Worm (Caenorhabditis elegans) whole organism, L4 larva: Measurements from ENCODE around the gene nex-3.

ENCODE experiments used
- F26F4.8 ChIP-seq: fragments of 200-800 bp; sonication (Bioruptor generic); conservative IDR thresholded peaks from 2 replicates; pipeline ENCODE4 v1.3.6; 2022; ENCODE audit warnings: missing genetic modification characterization, missing compliant biosample characterization
- F37D6.2 ChIP-seq: sonication (generic microtip); optimal IDR thresholded peaks from 2 replicates; lab custom pipeline; 2016; ENCODE audit warnings: mild to moderate bottlenecking, missing genetic modification characterization, missing compliant biosample characterization
- T26A8.4 ChIP-seq: fragments of 200-800 bp; sonication (Bioruptor generic); IDR thresholded peaks from 2 replicates; pipeline ENCODE4 v1.3.6; 2022; ENCODE audit warnings: missing genetic modification characterization, missing compliant biosample characterization
- ZK337.2 ChIP-seq: fragments of 200-800 bp; sonication (Bioruptor generic); IDR thresholded peaks from 2 replicates; pipeline ENCODE4 v1.3.6; 2022; ENCODE audit warnings: missing genetic modification reagents, missing genetic modification characterization, missing compliant biosample characterization
- aha-1 ChIP-seq: fragments of 150-350 bp; peaks from one replicate; lab custom pipeline; 2014; ENCODE audit warnings: missing biosample characterization, missing genetic modification characterization
- ama-1 ChIP-seq: fragments of 150-350 bp; optimal IDR thresholded peaks from 2 replicates; lab custom pipeline; 2014; ENCODE audit warnings: inconsistent platforms, mixed read lengths
- ceh-28 ChIP-seq: fragments of 150-350 bp; optimal IDR thresholded peaks from 2 replicates; lab custom pipeline; 2014; ENCODE audit warnings: missing biosample characterization, missing genetic modification reagents, missing genetic modification characterization
- ceh-32 ChIP-seq: sonication (generic microtip); optimal IDR thresholded peaks from 2 replicates; lab custom pipeline; 2016; ENCODE audit warnings: mild to moderate bottlenecking, missing genetic modification characterization, missing compliant biosample characterization; ENCODE audit not compliant: poor library complexity
- ceh-82 ChIP-seq: sonication (generic microtip); optimal IDR thresholded peaks from 2 replicates; lab custom pipeline; 2017; ENCODE audit warnings: missing biosample characterization, missing genetic modification characterization
- daf-12 ChIP-seq: fragments of 150-350 bp; optimal IDR thresholded peaks from 2 replicates; lab custom pipeline; 2014; ENCODE audit warnings: missing biosample characterization, missing genetic modification reagents, missing genetic modification characterization
- dmd-6 ChIP-seq: fragments of 200-800 bp; sonication (Bioruptor generic); IDR thresholded peaks from 2 replicates; pipeline ENCODE4 v1.3.6; 2022; ENCODE audit warnings: missing genetic modification reagents, missing genetic modification characterization, missing compliant biosample characterization
- dmd-8 ChIP-seq: fragments of 200-800 bp; sonication (Bioruptor generic); IDR thresholded peaks from 2 replicates; pipeline ENCODE4 v1.3.6; 2022; ENCODE audit warnings: missing genetic modification characterization, missing compliant biosample characterization
- dpl-1 ChIP-seq: fragments of 150-350 bp; optimal IDR thresholded peaks from 2 replicates; lab custom pipeline; 2014; ENCODE audit warnings: missing biosample characterization, missing genetic modification reagents, missing genetic modification characterization
- egl-27 ChIP-seq: sonication (generic microtip); optimal IDR thresholded peaks from 3 replicates; lab custom pipeline; 2017; ENCODE audit warnings: missing biosample characterization, missing genetic modification reagents, missing genetic modification characterization
- egl-43 ChIP-seq: fragments of 200-800 bp; sonication (Bioruptor generic); IDR thresholded peaks from 2 replicates; pipeline ENCODE4 v1.3.6; 2022; ENCODE audit warnings: missing genetic modification reagents, missing genetic modification characterization, missing compliant biosample characterization
- fkh-10 ChIP-seq: fragments of 150-350 bp; optimal IDR thresholded peaks from 2 replicates; lab custom pipeline; 2014; ENCODE audit warnings: missing biosample characterization, missing genetic modification reagents, missing genetic modification characterization
- fos-1 ChIP-seq: fragments of 150-350 bp; optimal IDR thresholded peaks from 2 replicates; lab custom pipeline; 2014; ENCODE audit warnings: missing biosample characterization, missing genetic modification characterization
- gei-8 ChIP-seq: fragments of 200-800 bp; sonication (Bioruptor generic); optimal IDR thresholded peaks from 2 replicates; lab custom pipeline; 2018; ENCODE audit warnings: mild to moderate bottlenecking, missing genetic modification characterization, missing compliant biosample characterization
- hlh-30 ChIP-seq: sonication (generic microtip); optimal IDR thresholded peaks from 2 replicates; lab custom pipeline; 2017; ENCODE audit warnings: antibody characterized with exemption, mild to moderate bottlenecking, missing genetic modification characterization, missing compliant biosample characterization; ENCODE audit not compliant: insufficient read depth
- hmg-1.1 ChIP-seq: fragments of 200-800 bp; sonication (Bioruptor generic); IDR thresholded peaks from 2 replicates; pipeline ENCODE4 v1.3.6; 2022; ENCODE audit warnings: missing genetic modification reagents, missing genetic modification characterization, missing compliant biosample characterization
- jun-1 ChIP-seq: fragments of 150-350 bp; optimal IDR thresholded peaks from 2 replicates; lab custom pipeline; 2014; ENCODE audit warnings: missing biosample characterization, missing genetic modification reagents, missing genetic modification characterization
- lin-1 ChIP-seq: fragments of 200-800 bp; sonication (Bioruptor generic); IDR thresholded peaks from 2 replicates; pipeline ENCODE4 v1.3.6; 2022; ENCODE audit warnings: missing genetic modification reagents, missing genetic modification characterization, missing compliant biosample characterization
- lin-15B ChIP-seq: fragments of 150-350 bp; sonication (generic microtip); optimal IDR thresholded peaks from 3 replicates; lab custom pipeline; 2014; ENCODE audit warnings: missing biosample characterization, missing genetic modification characterization
- lin-38 ChIP-seq: fragments of 200-800 bp; sonication (Bioruptor generic); IDR thresholded peaks from 2 replicates; pipeline ENCODE4 v1.3.6; 2022; ENCODE audit warnings: missing genetic modification reagents, missing genetic modification characterization, missing compliant biosample characterization
- lsy-2 ChIP-seq, 2 experiments: fragments of 150-350 bp in 1 of 2; sonication (generic microtip) in 1 of 2; optimal IDR thresholded peaks; 2 replicates each; lab custom pipeline; 2014 to 2017; ENCODE audit warnings: missing biosample characterization in 2 of 2, missing genetic modification characterization in 2 of 2
- nhr-111 ChIP-seq: fragments of 200-800 bp; sonication (Bioruptor generic); optimal IDR thresholded peaks from 2 replicates; lab custom pipeline; 2018; ENCODE audit warnings: mild to moderate bottlenecking, missing genetic modification characterization, missing compliant biosample characterization
- nhr-25 ChIP-seq: sonication (generic microtip); optimal IDR thresholded peaks from 2 replicates; lab custom pipeline; 2017; ENCODE audit warnings: missing genetic modification characterization, mild to moderate bottlenecking, missing compliant biosample characterization, antibody characterized with exemption, moderate library complexity, borderline replicate concordance; ENCODE audit not compliant: insufficient read depth
- nhr-42 ChIP-seq: fragments of 200-800 bp; sonication (Bioruptor generic); IDR thresholded peaks from 2 replicates; pipeline ENCODE4 v1.3.6; 2022; ENCODE audit warnings: missing genetic modification characterization, missing compliant biosample characterization
- nhr-48 ChIP-seq: sonication (generic microtip); optimal IDR thresholded peaks from 2 replicates; lab custom pipeline; 2016; ENCODE audit warnings: mild to moderate bottlenecking, missing genetic modification characterization, missing compliant biosample characterization
- nhr-6 ChIP-seq: fragments of 150-350 bp; optimal IDR thresholded peaks from 2 replicates; lab custom pipeline; 2014; ENCODE audit warnings: missing biosample characterization, missing genetic modification characterization
- nhr-76 ChIP-seq: fragments of 150-350 bp; optimal IDR thresholded peaks from 2 replicates; lab custom pipeline; 2014; ENCODE audit warnings: missing biosample characterization, missing genetic modification characterization
- nhr-77 ChIP-seq: fragments of 150-350 bp; optimal IDR thresholded peaks from 2 replicates; lab custom pipeline; 2014; ENCODE audit warnings: missing biosample characterization, missing genetic modification characterization
- pha-4 ChIP-seq, 2 experiments: fragments of 150-350 bp in 1 of 2; fragments of 200-800 bp in 1 of 2; sonication (Bioruptor generic) in 1 of 2; IDR thresholded peaks in 1 of 2; optimal IDR thresholded peaks in 1 of 2; 2 replicates each; pipeline versions ENCODE4 v1.3.6 to Lab custom; 2014 to 2022; ENCODE audit warnings: missing genetic modification characterization in 2 of 2, missing genetic modification reagents in 2 of 2, missing biosample characterization in 1 of 2, missing compliant biosample characterization in 1 of 2
- php-3 ChIP-seq: fragments of 200-800 bp; sonication (Bioruptor generic); IDR thresholded peaks from 2 replicates; pipeline ENCODE4 v1.3.6; 2022; ENCODE audit warnings: missing genetic modification reagents, missing genetic modification characterization, missing compliant biosample characterization
- pqm-1 ChIP-seq: sonication (generic microtip); optimal IDR thresholded peaks from 2 replicates; lab custom pipeline; 2017; ENCODE audit warnings: missing biosample characterization, missing genetic modification characterization
- saeg-2 ChIP-seq: fragments of 200-800 bp; sonication (Bioruptor generic); IDR thresholded peaks from 2 replicates; pipeline ENCODE4 v1.3.6; 2022; ENCODE audit warnings: missing genetic modification reagents, missing genetic modification characterization, missing compliant biosample characterization
- set-16 ChIP-seq: fragments of 200-800 bp; sonication (Bioruptor generic); IDR thresholded peaks from 2 replicates; pipeline ENCODE4 v1.3.6; 2022; ENCODE audit warnings: missing genetic modification reagents, missing genetic modification characterization, missing compliant biosample characterization
- snpc-1.2 ChIP-seq: fragments of 200-800 bp; sonication (Bioruptor generic); IDR thresholded peaks from 2 replicates; pipeline ENCODE4 v1.3.6; 2022; ENCODE audit warnings: missing genetic modification reagents, missing genetic modification characterization, missing compliant biosample characterization
- spr-3 ChIP-seq: fragments of 200-800 bp; sonication (Bioruptor generic); optimal IDR thresholded peaks from 2 replicates; lab custom pipeline; 2018; ENCODE audit warnings: mild to moderate bottlenecking, missing genetic modification characterization, missing compliant biosample characterization
- tra-1 ChIP-seq: fragments of 200-800 bp; sonication (Bioruptor generic); IDR thresholded peaks from 2 replicates; pipeline ENCODE4 v1.3.6; 2022; ENCODE audit warnings: missing genetic modification reagents, missing genetic modification characterization, missing compliant biosample characterization
- unc-62 ChIP-seq, 3 experiments: fragments of 150-350 bp in 1 of 3; sonication (generic microtip); optimal IDR thresholded peaks in 2 of 3; peaks in 1 of 3; 1 replicate in 1 of 3; 2 replicates in 2 of 3; lab custom pipeline; 2014 to 2017; ENCODE audit warnings: missing biosample characterization in 3 of 3, missing genetic modification characterization in 3 of 3, missing genetic modification reagents in 3 of 3, missing genotype in 1 of 3
- zfp-3 ChIP-seq: fragments of 200-800 bp; sonication (Bioruptor generic); conservative IDR thresholded peaks from 2 replicates; pipeline ENCODE4 v1.3.6; 2022; ENCODE audit warnings: missing genetic modification reagents, missing genetic modification characterization, missing compliant biosample characterization
- ztf-11 ChIP-seq: fragments of 150-350 bp; optimal IDR thresholded peaks from 2 replicates; lab custom pipeline; 2014; ENCODE audit warnings: missing biosample characterization, missing genetic modification characterization
- ztf-7 ChIP-seq: fragments of 150-350 bp; optimal IDR thresholded peaks from 2 replicates; lab custom pipeline; 2014; ENCODE audit warnings: missing biosample characterization, missing genetic modification characterization

nex-3 gene

DNA sequence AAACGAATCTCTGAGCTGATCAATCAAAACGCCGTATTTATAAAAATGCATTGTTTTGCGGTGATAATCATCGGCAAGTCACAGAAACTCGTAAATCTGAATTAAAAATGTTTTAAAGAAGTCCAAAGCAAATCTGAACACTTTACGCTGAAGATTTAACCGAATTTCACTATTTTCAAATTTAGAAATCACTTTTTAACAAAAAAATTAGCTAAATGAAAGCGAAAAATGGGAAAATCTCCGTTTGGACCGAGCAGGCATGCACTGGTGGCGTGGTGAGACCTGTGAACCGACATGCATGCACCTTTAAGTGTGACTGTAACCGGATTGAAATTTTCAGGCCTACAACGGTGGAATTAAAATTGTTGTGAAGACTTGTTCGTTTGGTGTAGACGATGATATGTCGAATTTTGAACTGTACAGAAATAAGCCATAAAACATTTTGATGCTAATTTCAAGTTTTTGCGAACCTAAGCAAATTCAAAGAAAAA lies 2.3 kb upstream of the nex-3 start, which contains the start of gene C28A5.2:
Gene C28A5.2, minus strand, starts transcription at position 51 of the 491 bp plus-strand sequence.
- no peak for TF ChIP-seq ceh-28 (tag; lab: Kevin White, UChicago)
- no peak for TF ChIP-seq F37D6.2 (tag; lab: Kevin White, UChicago)
- no peak for TF ChIP-seq pha-4 (GFP tag; IDR thresholded peaks at IDR 0.05; lab: Robert Waterston, UW)
- TF ChIP-seq pha-4 (tag; optimal IDR thresholded peaks at IDR 0.05; lab: Kevin White, UChicago), result no peak
- no peak for TF ChIP-seq gei-8 (GFP tag; lab: Kevin White, UChicago)
- no peak for TF ChIP-seq lin-38
- no peak for TF ChIP-seq ama-1 (lab: Kevin White, UChicago)
- no peak for TF ChIP-seq spr-3 (GFP tag; lab: Kevin White, UChicago)
- no peak for TF ChIP-seq nhr-77 (tag; lab: Kevin White, UChicago)
- TF ChIP-seq daf-12 (tag; lab: Kevin White, UChicago), result no peak
- TF ChIP-seq nhr-42 (GFP tag; lab: Robert Waterston, UW), result no peak
- TF ChIP-seq nhr-6 (tag; lab: Kevin White, UChicago), result no peak
- TF ChIP-seq php-3 (GFP tag; lab: Robert Waterston, UW), result no peak
- TF ChIP-seq lsy-2 (tag; optimal IDR thresholded peaks at IDR 0.05; lab: Kevin White, UChicago), result no peak
- TF ChIP-seq jun-1 (tag; lab: Kevin White, UChicago), result no peak
- TF ChIP-seq dmd-8 (GFP tag; lab: Robert Waterston, UW), result no peak
- TF ChIP-seq nhr-48 (tag; lab: Kevin White, UChicago), result no peak
- no peak for TF ChIP-seq dpl-1 (GFP tag; lab: Kevin White, UChicago)
- TF ChIP-seq F26F4.8 (GFP tag; lab: Robert Waterston, UW), result no peak
- TF ChIP-seq pqm-1, result no peak

DNA sequence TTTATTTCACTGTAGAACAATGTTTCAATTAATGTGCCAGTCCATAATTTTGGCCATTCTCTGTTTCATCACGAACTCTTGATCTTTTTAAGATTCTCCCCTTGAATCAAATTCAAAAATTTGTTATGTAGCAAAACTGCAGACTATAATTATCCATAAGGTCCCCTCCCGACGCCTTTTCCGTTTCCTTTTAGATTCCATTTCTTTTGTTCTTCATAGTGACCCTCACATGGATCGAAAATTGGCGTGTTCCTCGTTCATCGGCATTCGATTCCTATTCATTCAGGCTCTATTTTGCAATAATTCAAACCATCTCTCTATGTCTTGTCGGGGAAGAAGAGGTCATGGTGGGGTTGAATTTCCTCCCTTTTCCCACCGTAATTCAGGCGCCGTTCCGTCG lies 2.6 kb downstream of the nex-3 start:
- TF ChIP-seq aha-1 (tag; lab: Kevin White, UChicago) (peak; percentile 9), ceh-32 (tag; lab: Kevin White, UChicago) (no peak)
- TF ChIP-seq, all 104 proteins: peak for 1

DNA sequence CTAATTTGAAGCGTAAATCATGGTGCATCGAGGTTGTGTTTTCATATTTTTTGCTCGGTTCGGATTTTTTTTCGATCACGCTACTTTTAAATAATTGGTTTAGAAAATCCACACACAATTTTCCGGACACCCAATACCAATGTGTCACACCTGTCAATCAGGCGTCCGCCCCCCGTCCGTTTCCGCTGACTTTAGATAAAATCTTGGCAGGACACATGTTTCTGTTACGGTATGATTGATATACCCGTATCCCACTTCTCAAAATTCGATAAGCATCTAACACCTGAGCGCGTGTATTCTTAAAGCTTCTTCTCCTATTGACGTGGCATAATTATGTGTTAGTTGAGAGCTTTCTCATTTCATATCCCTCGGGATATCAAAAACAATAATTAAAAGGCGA lies 6.1 kb downstream of the nex-3 start:
- TF ChIP-seq unc-62 (GFP tag; optimal IDR thresholded peaks at IDR 0.05 in 1 of 2; lab: Kevin White, UChicago), result peak in 1 of 2 experiments; percentile 89
- TF ChIP-seq unc-62 (tag; optimal IDR thresholded peaks at IDR 0.05; lab: Kevin White, UChicago), result no peak
- peak; percentile 9 for TF ChIP-seq aha-1 (tag; lab: Kevin White, UChicago)
- no peak for TF ChIP-seq ztf-7
- TF ChIP-seq, all 104 proteins: peak for 2

DNA sequence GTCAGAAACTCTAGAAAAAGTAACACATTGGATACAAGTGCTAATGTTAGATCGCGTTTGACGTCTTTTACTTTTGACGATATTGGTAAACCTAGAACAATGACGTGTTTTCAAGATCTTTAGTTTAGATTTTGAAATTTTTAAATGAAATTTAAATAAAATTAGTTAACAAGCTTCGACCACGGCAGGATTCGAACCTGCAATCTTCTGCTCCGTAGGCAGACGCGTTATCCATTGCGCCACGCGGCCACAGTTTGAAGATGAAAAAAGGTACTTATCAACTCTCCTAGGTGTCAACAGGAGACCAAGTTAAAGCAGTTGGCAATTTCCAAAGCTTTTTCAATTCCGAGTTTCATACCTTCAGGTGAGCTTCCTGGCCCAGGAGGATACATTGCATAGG lies 7.5 kb downstream of the nex-3 start:
- no peak for TF ChIP-seq ztf-11 (tag; lab: Kevin White, UChicago)
- TF ChIP-seq nhr-76 (tag; lab: Kevin White, UChicago), result no peak
- TF ChIP-seq nhr-42 (GFP tag; lab: Robert Waterston, UW), result no peak
- no peak for TF ChIP-seq set-16 (GFP tag; lab: Robert Waterston, UW)
- TF ChIP-seq fkh-10 (GFP tag; lab: Kevin White, UChicago), result no peak
- no peak for TF ChIP-seq ceh-82 (tag; lab: Kevin White, UChicago)
- no peak for TF ChIP-seq nhr-77 (tag; lab: Kevin White, UChicago)
- TF ChIP-seq egl-27, result no peak
- TF ChIP-seq fos-1 (tag; lab: Kevin White, UChicago), result no peak
- no peak for TF ChIP-seq lin-1 (GFP tag; lab: Robert Waterston, UW)
- no peak for TF ChIP-seq tra-1
- TF ChIP-seq pha-4 (GFP tag; IDR thresholded peaks at IDR 0.05; lab: Robert Waterston, UW), result peak; percentile 41; the same call in 1 of the 2 replicates
- no peak for TF ChIP-seq pha-4 (tag; optimal IDR thresholded peaks at IDR 0.05; lab: Kevin White, UChicago)
- TF ChIP-seq spr-3 (GFP tag; lab: Kevin White, UChicago), result no peak
- TF ChIP-seq dmd-6, result peak; percentile 32; the same call in 1 of the 2 replicates
- TF ChIP-seq hlh-30 (tag; lab: Kevin White, UChicago), result peak; percentile 6
- no peak for TF ChIP-seq hmg-1.1 (GFP tag; lab: Robert Waterston, UW)
- 0 out of 2 replicates have a peak, but pooled peaks have one; percentile 28 for TF ChIP-seq F26F4.8 (GFP tag; lab: Robert Waterston, UW)
- TF ChIP-seq lin-15B (tag; lab: Kevin White, UChicago), result no peak
- TF ChIP-seq zfp-3, result no peak
- TF ChIP-seq saeg-2 (GFP tag; lab: Robert Waterston, UW), result no peak
- TF ChIP-seq ZK337.2 (GFP tag; lab: Robert Waterston, UW), result no peak
- 0 out of 2 replicates have a peak, but pooled peaks have one; percentile 41 for TF ChIP-seq egl-43 (GFP tag; lab: Robert Waterston, UW)
- 0 out of 2 replicates have a peak, but pooled peaks have one; percentile 53 for TF ChIP-seq snpc-1.2
- TF ChIP-seq T26A8.4 (GFP tag; lab: Robert Waterston, UW), result no peak
- TF ChIP-seq gei-8 (GFP tag; lab: Kevin White, UChicago), result no peak
- TF ChIP-seq nhr-25 (tag; lab: Kevin White, UChicago), result no peak
- TF ChIP-seq nhr-111 (GFP tag; lab: Kevin White, UChicago), result no peak
